Worm (Caenorhabditis elegans): Measurements from ENCODE around the gene sup-10.
"Not testable (repeated sequence)": the region's sequence is repeated elsewhere in the genome, so short reads cannot be mapped to it uniquely, and the experiment has no call there.

The sup-10 gene

ce11 chrX:17548539-17548938 is 20.4 kb downstream of the sup-10 start, which contains the start of gene hlh-29:
Gene hlh-29 (minus strand): TSS chrX:17548639.
- TF ChIP-seq nhr-85 (tag); pax-3 (tag; optimal IDR thresholded peaks at IDR 0.05); unc-130 (tag; optimal IDR thresholded peaks at IDR 0.05): not testable (repeated sequence)

- TF ChIP-seq ceh-82 (tag; optimal IDR thresholded peaks at IDR 0.05); ets-5 (GFP tag; IDR thresholded peaks at IDR 0.05); tbx-2 (tag; optimal IDR thresholded peaks at IDR 0.05): not testable (repeated sequence)
These were observed 22.6 kb downstream of the sup-10 start, which contains the start of gene hlh-28 for ce11 chrX:17550755-17551154. Gene hlh-28 (plus strand): TSS chrX:17551055.

- no peak for TF ChIP-seq unc-98 (GFP tag; IDR thresholded peaks at IDR 0.05)
- no peak for TF ChIP-seq nhr-237 (tag; optimal IDR thresholded peaks at IDR 0.05)
- no peak for TF ChIP-seq mab-9 (GFP tag; IDR thresholded peaks at IDR 0.05)
- no peak for TF ChIP-seq hlh-4 (tag; optimal IDR thresholded peaks at IDR 0.05)
- TF ChIP-seq mef-2 (tag; optimal IDR thresholded peaks at IDR 0.05), result no peak
- TF ChIP-seq tbx-2 (tag; optimal IDR thresholded peaks at IDR 0.05), result no peak
- no peak for TF ChIP-seq vab-15 (tag; optimal IDR thresholded peaks at IDR 0.05)
- TF ChIP-seq lin-15B (tag; optimal IDR thresholded peaks at IDR 0.05), result no peak
- TF ChIP-seq fos-1 (tag; optimal IDR thresholded peaks at IDR 0.05), result no peak
- no peak for TF ChIP-seq ces-1 (GFP tag; optimal IDR thresholded peaks at IDR 0.05)
- no peak for TF ChIP-seq blmp-1 (tag; optimal IDR thresholded peaks at IDR 0.05)
- no peak for TF ChIP-seq F16B12.6 (tag; optimal IDR thresholded peaks at IDR 0.05)
- no peak for TF ChIP-seq ceh-88 (GFP tag; IDR thresholded peaks at IDR 0.05)
- TF ChIP-seq hpl-2 (GFP tag; optimal IDR thresholded peaks at IDR 0.05), result no peak
- no peak for TF ChIP-seq lir-3 (tag; optimal IDR thresholded peaks at IDR 0.05; ENCODE audit: poor library complexity)
- TF ChIP-seq unc-30 (tag; optimal IDR thresholded peaks at IDR 0.05), result no peak
- no peak for TF ChIP-seq nhr-90 (tag; optimal IDR thresholded peaks at IDR 0.05; ENCODE audit: poor library complexity)
- no peak for TF ChIP-seq nhr-84 (tag; optimal IDR thresholded peaks at IDR 0.05)
- no peak for TF ChIP-seq zip-4 (GFP tag; optimal IDR thresholded peaks at IDR 0.05)
- TF ChIP-seq ceh-90 (tag; optimal IDR thresholded peaks at IDR 0.05), result no peak
These were observed 25.6 kb downstream of the sup-10 start for ce11 chrX:17553772-17554171.

ce11 chrX:17562195-17562594 is 34.1 kb downstream of the sup-10 start:
- TF ChIP-seq fkh-4 (tag; optimal IDR thresholded peaks at IDR 0.05; ENCODE audit: borderline replicate concordance) (no peak), ceh-82 (tag; optimal IDR thresholded peaks at IDR 0.05) (peak in 1 of 3 experiments; percentile 12), lin-14 (GFP tag; optimal IDR thresholded peaks at IDR 0.05) (peak; percentile 74), nhr-20 (tag; optimal IDR thresholded peaks at IDR 0.05) (no peak), elt-2 (tag; optimal IDR thresholded peaks at IDR 0.05) (no peak), nhr-85 (tag) (peak; percentile 16), C34B4.2 (tag; optimal IDR thresholded peaks at IDR 0.05) (no peak), C16A3.4 (tag; optimal IDR thresholded peaks at IDR 0.05) (no peak), fkh-8 (tag; optimal IDR thresholded peaks at IDR 0.05) (no peak), nhr-19 (GFP tag; conservative IDR thresholded peaks at IDR 0.05) (no peak), ceh-63 (GFP tag; optimal IDR thresholded peaks at IDR 0.05) (no peak), mdl-1 (tag; optimal IDR thresholded peaks at IDR 0.05) (peak in 1 of 2 experiments; percentile 6), hlh-4 (tag; optimal IDR thresholded peaks at IDR 0.05) (no peak), ceh-8 (GFP tag; optimal IDR thresholded peaks at IDR 0.05) (no peak), blmp-1 (tag; optimal IDR thresholded peaks at IDR 0.05) (peak; percentile 24), F16B12.6 (tag; optimal IDR thresholded peaks at IDR 0.05) (no peak), lir-3 (tag; optimal IDR thresholded peaks at IDR 0.05; ENCODE audit: poor library complexity) (no peak), pag-3 (tag; optimal IDR thresholded peaks at IDR 0.05; ENCODE audit: borderline replicate concordance, insufficient read depth) (no peak), alr-1 (tag; optimal IDR thresholded peaks at IDR 0.05; ENCODE audit: borderline replicate concordance) (no peak), fos-1 (tag; optimal IDR thresholded peaks at IDR 0.05) (no peak), unc-130 (tag; optimal IDR thresholded peaks at IDR 0.05) (no peak), nhr-47 (tag; optimal IDR thresholded peaks at IDR 0.05) (no peak), efl-1 (optimal IDR thresholded peaks at IDR 0.05) (no peak), efl-1 (GFP tag; optimal IDR thresholded peaks at IDR 0.05 in 1 of 2) (peak in 1 of 2 experiments; percentile 83), vab-15 (tag; optimal IDR thresholded peaks at IDR 0.05) (no peak), C04F5.9 (tag; optimal IDR thresholded peaks at IDR 0.05) (no peak)
